Fruit fly (Drosophila melanogaster): ENCODE data around the gene Arp5.

The Arp5 gene

DNA sequence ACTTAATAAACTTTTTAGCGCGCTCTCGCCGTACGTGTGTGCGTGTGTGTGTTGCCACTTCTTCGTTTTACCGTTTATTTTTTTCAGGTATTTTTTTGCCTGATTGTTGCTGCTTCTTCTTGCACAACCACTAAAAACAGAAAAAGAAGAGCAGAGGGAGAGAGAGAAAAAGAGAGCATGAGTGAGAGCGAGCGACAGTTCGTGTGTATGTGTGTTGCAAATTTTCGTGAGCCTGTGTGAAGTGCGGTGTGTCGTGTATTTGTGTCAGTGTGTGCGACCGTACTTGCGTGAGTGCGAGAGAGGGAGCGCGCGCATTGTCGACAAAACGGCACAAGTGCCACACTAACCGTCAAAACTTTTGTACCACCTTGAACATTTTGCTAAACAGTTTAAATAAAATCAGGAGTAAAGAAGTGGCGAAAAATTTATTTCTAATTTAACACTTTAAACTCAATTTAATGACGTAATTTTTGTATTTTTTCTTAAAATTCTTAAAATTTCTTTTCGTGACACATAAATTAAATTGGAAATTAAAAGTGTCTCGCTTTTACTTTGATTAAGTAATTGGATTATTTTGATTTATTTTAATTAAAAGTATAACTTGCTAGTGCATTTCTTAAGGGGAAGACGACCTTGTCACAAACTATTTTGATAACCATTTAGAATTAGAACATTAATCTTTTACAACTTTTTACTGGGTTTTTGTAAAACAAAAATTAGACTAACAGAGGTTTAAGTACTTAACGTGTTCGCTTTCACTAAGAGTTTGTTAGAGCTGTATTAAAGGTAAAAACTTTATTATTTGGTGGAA lies 11.9 kb downstream of the Arp5 start (continued):
- TF ChIP-seq CG11456 (GFP tag; IDR thresholded peaks at IDR 0.05) (no peak), Myb (GFP tag; optimal IDR thresholded peaks at IDR 0.05) (peak; percentile 29), pum (GFP tag; optimal IDR thresholded peaks at IDR 0.05) (peak; percentile 41), sc (optimal IDR thresholded peaks at IDR 0.05) (no peak), sc (GFP tag; optimal IDR thresholded peaks at IDR 0.05) (peak; percentile 6), trem (tag; optimal IDR thresholded peaks at IDR 0.05) (no peak), caup (GFP tag; optimal IDR thresholded peaks at IDR 0.05; ENCODE audit: severe bottlenecking) (peak; percentile 34), CG10543 (GFP tag; optimal IDR thresholded peaks at IDR 0.05) (peak; percentile 51), Nf-YC (tag; optimal IDR thresholded peaks at IDR 0.05) (peak; percentile 45), Dll (GFP tag; IDR thresholded peaks at IDR 0.05; ENCODE audit: partially characterized antibody) (no peak), CG4424 (GFP tag; optimal IDR thresholded peaks at IDR 0.05) (peak; percentile 60), CG17385 (GFP tag; optimal IDR thresholded peaks at IDR 0.05) (peak; percentile 99), Hmr (GFP tag; optimal IDR thresholded peaks at IDR 0.05) (peak; percentile 62), Deaf1 (tag; optimal IDR thresholded peaks at IDR 0.05) (peak; percentile 58), lab (GFP tag; optimal IDR thresholded peaks at IDR 0.05) (peak; percentile 48), CG12104 (GFP tag; optimal IDR thresholded peaks at IDR 0.05) (peak; percentile 59), B-H2 (GFP tag; optimal IDR thresholded peaks at IDR 0.05) (peak; percentile 7), ro (GFP tag; IDR thresholded peaks at IDR 0.05) (no peak), Fer2 (tag; optimal IDR thresholded peaks at IDR 0.05) (peak; percentile 23), Jarid2 (GFP tag; optimal IDR thresholded peaks at IDR 0.05) (peak; percentile 38), corto (GFP tag; optimal IDR thresholded peaks at IDR 0.05) (peak; percentile 8), dati (GFP tag; IDR thresholded peaks at IDR 0.05) (no peak), CG18599 (GFP tag; optimal IDR thresholded peaks at IDR 0.05) (peak; percentile 71), fd96Cb (tag; optimal IDR thresholded peaks at IDR 0.05) (peak; percentile 44), CG15011 (GFP tag; optimal IDR thresholded peaks at IDR 0.05) (peak; percentile 27), bsh (GFP tag; optimal IDR thresholded peaks at IDR 0.05) (peak; percentile 67 to 93), BEAF-32 (GFP tag; optimal IDR thresholded peaks at IDR 0.05) (peak; percentile 1), CG18476 (GFP tag; optimal IDR thresholded peaks at IDR 0.05) (peak; percentile 35), disco-r (GFP tag; optimal IDR thresholded peaks at IDR 0.05) (no peak), D (optimal IDR thresholded peaks at IDR 0.05) (no peak), D (GFP tag; optimal IDR thresholded peaks at IDR 0.05) (peak; percentile 26), CG15514 (GFP tag; optimal IDR thresholded peaks at IDR 0.05) (no peak), lola (GFP tag; optimal IDR thresholded peaks at IDR 0.05) (peak in 1 of 3 experiments; percentile 75), CG11560 (tag; IDR thresholded peaks at IDR 0.05) (no peak), CG10979 (tag; optimal IDR thresholded peaks at IDR 0.05) (peak; percentile 49), CG9609 (GFP tag; optimal IDR thresholded peaks at IDR 0.05) (peak; percentile 14), CG6813 (GFP tag; optimal IDR thresholded peaks at IDR 0.05) (no peak), CG3281 (GFP tag; optimal IDR thresholded peaks at IDR 0.05) (peak; percentile 57), Ssrp (tag; optimal IDR thresholded peaks at IDR 0.05) (peak; percentile 70), Hr51 (GFP tag; optimal IDR thresholded peaks at IDR 0.05) (peak in 1 of 2 experiments; percentile 77), Dip3 (GFP tag; optimal IDR thresholded peaks at IDR 0.05) (no peak), sim (GFP tag; IDR thresholded peaks at IDR 0.05) (no peak), mam (GFP tag; optimal IDR thresholded peaks at IDR 0.05) (peak; percentile 22), danr (GFP tag; IDR thresholded peaks at IDR 0.05) (no peak), Doc3 (GFP tag; IDR thresholded peaks at IDR 0.05; ENCODE audit: partially characterized antibody) (no peak), CG2712 (tag; optimal IDR thresholded peaks at IDR 0.05) (peak; percentile 57), CG14014 (GFP tag; IDR thresholded peaks at IDR 0.05) (no peak), odd (GFP tag; optimal IDR thresholded peaks at IDR 0.05) (peak; percentile 74)
